Worm (Caenorhabditis elegans): ENCODE results near the gene mob-4.

The mob-4 gene

DNA sequence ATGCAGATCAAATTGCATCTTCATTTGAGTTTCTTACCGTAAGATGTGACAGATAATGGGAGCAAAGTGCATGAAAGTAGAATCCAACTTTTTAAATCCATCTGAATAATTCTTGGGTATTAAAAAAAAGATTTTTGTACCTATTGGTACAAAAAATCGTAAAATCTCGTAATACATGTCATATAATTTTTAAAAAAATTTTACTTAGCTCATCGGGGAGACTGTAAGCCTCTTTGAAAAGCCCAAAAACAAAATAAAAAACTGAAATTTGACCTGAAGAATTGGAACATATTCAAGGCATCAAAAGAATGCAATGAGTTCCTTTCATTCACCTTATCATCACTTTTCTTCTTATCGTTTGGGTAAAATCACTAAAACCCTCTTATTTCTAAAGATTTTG lies 51.0 kb downstream of the mob-4 start, which contains the start of gene clec-160:
Gene clec-160 (minus strand): TSS at position 101 of the 400 bp plus-strand sequence.
- no peak for TF ChIP-seq ceh-40 (GFP tag; IDR thresholded peaks at IDR 0.05)
- TF ChIP-seq akir-1 (GFP tag; optimal IDR thresholded peaks at IDR 0.05) = no peak
- no peak for TF ChIP-seq F39B2.1 (GFP tag; IDR thresholded peaks at IDR 0.05)
